In the genomic region with DNA sequence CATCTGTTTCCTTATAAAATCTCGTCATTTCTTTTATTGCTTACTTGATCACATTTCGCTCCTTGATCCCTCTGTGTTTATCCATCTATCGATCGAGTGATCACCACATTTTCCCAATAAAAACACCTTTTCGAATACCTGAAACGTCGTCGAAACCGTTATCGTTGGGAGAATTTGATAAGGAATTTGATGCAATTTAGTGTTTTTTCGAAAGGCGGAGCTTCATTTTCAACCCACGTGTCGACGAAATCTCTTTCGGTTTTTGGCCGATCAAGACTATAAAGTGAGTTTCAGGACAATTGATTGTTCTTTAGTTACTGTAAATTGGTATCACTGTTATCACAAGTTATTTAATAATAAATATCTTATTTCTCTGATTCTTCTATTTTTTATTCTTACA, we compare ENCODE assay signal across 4 worm cellular contexts.
TF ChIP-seq lines count a peak whose summit lies in the region.

A gene (plus strand): TSS at position 43 of the 400 bp plus-strand sequence.

TF ChIP-seq in whole organism, L1 larva, 84 proteins besides CTCF, POLR2A, EP300 and RAD21 (continues in another document):
- TF ChIP-seq nhr-85 (tag; lab: Kevin White, UChicago) (peak; percentile 81), fkh-10 (GFP tag; optimal IDR thresholded peaks at IDR 0.05; lab: Kevin White, UChicago) (no peak), hlh-17 (GFP tag; optimal IDR thresholded peaks at IDR 0.05; lab: Kevin White, UChicago; ENCODE audit: borderline replicate concordance) (no peak), C34B4.2 (tag; optimal IDR thresholded peaks at IDR 0.05; lab: Kevin White, UChicago) (no peak), hpl-2 (GFP tag; optimal IDR thresholded peaks at IDR 0.05; lab: Kevin White, UChicago) (no peak), zip-4 (GFP tag; optimal IDR thresholded peaks at IDR 0.05; lab: Kevin White, UChicago) (no peak), nhr-77 (tag; optimal IDR thresholded peaks at IDR 0.05; lab: Kevin White, UChicago) (no peak), ceh-8 (GFP tag; optimal IDR thresholded peaks at IDR 0.05; lab: Kevin White, UChicago) (no peak), unc-30 (tag; optimal IDR thresholded peaks at IDR 0.05; lab: Kevin White, UChicago) (no peak), efl-1 (optimal IDR thresholded peaks at IDR 0.05; lab: Kevin White, UChicago) (no peak), efl-1 (GFP tag; optimal IDR thresholded peaks at IDR 0.05 in 1 of 2; lab: Kevin White, UChicago) (peak in 1 of 2 experiments; percentile 51), ces-1 (GFP tag; optimal IDR thresholded peaks at IDR 0.05; lab: Kevin White, UChicago) (no peak), sptf-1 (tag; optimal IDR thresholded peaks at IDR 0.05; lab: Kevin White, UChicago) (no peak), xbp-1 (tag; optimal IDR thresholded peaks at IDR 0.05; lab: Kevin White, UChicago) (no peak), pqm-1 (tag; optimal IDR thresholded peaks at IDR 0.05; lab: Kevin White, UChicago) (no peak), aly-2 (tag; optimal IDR thresholded peaks at IDR 0.05; lab: Kevin White, UChicago) (no peak), mef-2 (tag; optimal IDR thresholded peaks at IDR 0.05; lab: Kevin White, UChicago) (no peak), blmp-1 (tag; optimal IDR thresholded peaks at IDR 0.05; lab: Kevin White, UChicago) (peak; percentile 46), egl-13 (tag; optimal IDR thresholded peaks at IDR 0.05; lab: Kevin White, UChicago) (no peak), C04F5.9 (tag; optimal IDR thresholded peaks at IDR 0.05; lab: Kevin White, UChicago) (no peak), unc-86 (tag; optimal IDR thresholded peaks at IDR 0.05; lab: Kevin White, UChicago) (no peak), nhr-71 (tag; optimal IDR thresholded peaks at IDR 0.05; lab: Kevin White, UChicago) (peak; percentile 35), skn-1 (tag; optimal IDR thresholded peaks at IDR 0.05; lab: Kevin White, UChicago) (no peak)

TF ChIP-seq in whole organism, L2 larva, 48 proteins besides CTCF, POLR2A, EP300 and RAD21:
- TF ChIP-seq fos-1 (tag; optimal IDR thresholded peaks at IDR 0.05; lab: Kevin White, UChicago) (peak; percentile 16), ama-1 (optimal IDR thresholded peaks at IDR 0.05; lab: Kevin White, UChicago) (no peak), sma-9 (GFP tag; optimal IDR thresholded peaks at IDR 0.05; lab: Kevin White, UChicago) (peak; percentile 18), sma-9 (tag; optimal IDR thresholded peaks at IDR 0.05; lab: Kevin White, UChicago) (no peak), blmp-1 (tag; optimal IDR thresholded peaks at IDR 0.05; lab: Kevin White, UChicago; ENCODE audit: insufficient read depth) (peak; percentile 36), nhr-11 (tag; optimal IDR thresholded peaks at IDR 0.05; lab: Kevin White, UChicago) (no peak), egl-27 (tag; optimal IDR thresholded peaks at IDR 0.05; lab: Kevin White, UChicago) (no peak), ceh-16 (tag; optimal IDR thresholded peaks at IDR 0.05; lab: Kevin White, UChicago) (no peak), nhr-21 (tag; optimal IDR thresholded peaks at IDR 0.05; lab: Kevin White, UChicago) (no peak), alr-1 (tag; optimal IDR thresholded peaks at IDR 0.05; lab: Kevin White, UChicago) (no peak), aly-2 (tag; optimal IDR thresholded peaks at IDR 0.05; lab: Kevin White, UChicago) (no peak), sem-4 (tag; optimal IDR thresholded peaks at IDR 0.05; lab: Kevin White, UChicago) (no peak)

TF ChIP-seq in whole organism, L3 larva, 47 proteins besides CTCF, POLR2A, EP300 and RAD21:
- TF ChIP-seq mdl-1 (tag; optimal IDR thresholded peaks at IDR 0.05; lab: Kevin White, UChicago) = no peak
- TF ChIP-seq snpc-4 (tag; optimal IDR thresholded peaks at IDR 0.05; lab: Kevin White, UChicago) = no peak
- TF ChIP-seq sea-2 (GFP tag; optimal IDR thresholded peaks at IDR 0.05; lab: Kevin White, UChicago) = no peak
- TF ChIP-seq R02D3.7 (tag; optimal IDR thresholded peaks at IDR 0.05; lab: Kevin White, UChicago) = no peak
- peak; percentile 13 for TF ChIP-seq nhr-43 (tag; optimal IDR thresholded peaks at IDR 0.05; lab: Kevin White, UChicago; ENCODE audit: poor library complexity, severe bottlenecking)
- TF ChIP-seq fkh-2 (tag; optimal IDR thresholded peaks at IDR 0.05; lab: Kevin White, UChicago) = no peak
- no peak for TF ChIP-seq nfya-1 (tag; optimal IDR thresholded peaks at IDR 0.05; lab: Kevin White, UChicago; ENCODE audit: insufficient read depth)
- no peak for TF ChIP-seq egl-27 (tag; optimal IDR thresholded peaks at IDR 0.05; lab: Kevin White, UChicago)

TF ChIP-seq in whole organism, L4 larva, 104 proteins besides CTCF, POLR2A, EP300 and RAD21:
- TF ChIP-seq nhr-28 (tag; optimal IDR thresholded peaks at IDR 0.05; lab: Kevin White, UChicago) (peak; percentile 2), tag-97 (GFP tag; IDR thresholded peaks at IDR 0.05; lab: Robert Waterston, UW) (no peak), mdl-1 (tag; optimal IDR thresholded peaks at IDR 0.05; lab: Kevin White, UChicago) (peak in 1 of 2 experiments; percentile 21), mxl-3 (GFP tag; optimal IDR thresholded peaks at IDR 0.05; lab: Kevin White, UChicago) (peak; percentile 50), nhr-77 (tag; optimal IDR thresholded peaks at IDR 0.05; lab: Kevin White, UChicago) (no peak), tra-1 (GFP tag; IDR thresholded peaks at IDR 0.05; lab: Robert Waterston, UW) (0 out of 2 replicates have a peak, but pooled peaks have one; percentile 16), ctbp-1 (GFP tag; IDR thresholded peaks at IDR 0.05; lab: Robert Waterston, UW) (no peak), hlh-11 (tag; optimal IDR thresholded peaks at IDR 0.05; lab: Kevin White, UChicago) (peak; percentile 21), dmd-6 (GFP tag; IDR thresholded peaks at IDR 0.05; lab: Robert Waterston, UW) (peak; percentile 35; the same call in 1 of the 2 replicates)
